Worm (Caenorhabditis elegans) whole organism, L1 larva: ENCODE data around the gene C44B7.5.

ENCODE experiments used
- blmp-1 ChIP-seq: fragments of 150-350 bp; optimal IDR thresholded peaks from 2 replicates; lab custom pipeline; 2014; ENCODE audit warnings: missing biosample characterization, missing genetic modification characterization
- ceh-82 ChIP-seq, 3 experiments: fragments of 150-350 bp in 1 of 3; sonication (generic microtip) in 2 of 3; optimal IDR thresholded peaks; 2 replicates each; lab custom pipeline; 2014 to 2017; ENCODE audit warnings: missing biosample characterization in 3 of 3, missing genetic modification characterization in 3 of 3
- ceh-90 ChIP-seq: sonication (generic microtip); optimal IDR thresholded peaks from 2 replicates; lab custom pipeline; 2016; ENCODE audit warnings: missing genetic modification characterization, missing compliant biosample characterization
- dsc-1 ChIP-seq: sonication (generic microtip); optimal IDR thresholded peaks from 2 replicates; lab custom pipeline; 2016; ENCODE audit warnings: mild to moderate bottlenecking, missing genetic modification characterization, missing compliant biosample characterization
- efl-1 ChIP-seq, 4 experiments: fragments of 150-350 bp; optimal IDR thresholded peaks in 3 of 4; peaks in 1 of 4; 1 replicate in 1 of 4; 2 replicates in 3 of 4; lab custom pipeline; 2014; ENCODE audit warnings: missing biosample characterization in 2 of 4, missing genetic modification characterization in 2 of 4, missing genetic modification reagents in 2 of 4
- efl-3 ChIP-seq: fragments of 200-800 bp; sonication (Bioruptor generic); optimal IDR thresholded peaks from 2 replicates; lab custom pipeline; 2018; ENCODE audit warnings: mild to moderate bottlenecking, missing genetic modification characterization, missing compliant biosample characterization
- egl-13 ChIP-seq: sonication (generic microtip); optimal IDR thresholded peaks from 2 replicates; lab custom pipeline; 2016; ENCODE audit warnings: missing genotype, missing genetic modification reagents, missing genetic modification characterization, missing compliant biosample characterization
- egl-27 ChIP-seq, 2 experiments: fragments of 150-350 bp in 1 of 2; sonication (generic microtip); optimal IDR thresholded peaks; 3 replicates each; lab custom pipeline; 2017 to 2018; ENCODE audit warnings: missing biosample characterization in 2 of 2, missing genetic modification characterization in 2 of 2, missing genetic modification reagents in 2 of 2
- elt-2 ChIP-seq: sonication (generic microtip); optimal IDR thresholded peaks from 2 replicates; lab custom pipeline; 2016; ENCODE audit warnings: missing genetic modification characterization, mild to moderate bottlenecking, inconsistent platforms, missing compliant biosample characterization, missing genetic modification reagents
- elt-3 ChIP-seq, 6 experiments: fragments of 150-350 bp in 1 of 6; sonication (generic microtip); optimal IDR thresholded peaks; 2 replicates each; lab custom pipeline; 2017 to 2018; ENCODE audit warnings: missing biosample characterization in 6 of 6, missing genetic modification characterization in 6 of 6, inconsistent platforms in 1 of 6
- fkh-10 ChIP-seq: sonication (generic microtip); optimal IDR thresholded peaks from 2 replicates; lab custom pipeline; 2017; ENCODE audit warnings: missing biosample characterization, missing genetic modification reagents, missing genetic modification characterization
- fkh-4 ChIP-seq: sonication (generic microtip); optimal IDR thresholded peaks from 2 replicates; lab custom pipeline; 2016; ENCODE audit warnings: missing compliant biosample characterization, missing genetic modification characterization, borderline replicate concordance
- fkh-8 ChIP-seq: sonication (generic microtip); optimal IDR thresholded peaks from 2 replicates; lab custom pipeline; 2016; ENCODE audit warnings: mild to moderate bottlenecking, missing genetic modification characterization, missing compliant biosample characterization
- fos-1 ChIP-seq: fragments of 150-350 bp; optimal IDR thresholded peaks from 2 replicates; lab custom pipeline; 2014; ENCODE audit warnings: missing biosample characterization, missing genetic modification characterization
- grh-1 ChIP-seq: fragments of 200-800 bp; sonication (Bioruptor generic); IDR thresholded peaks from 2 replicates; pipeline ENCODE4 v1.3.6; 2022; ENCODE audit warnings: missing genetic modification reagents, missing genetic modification characterization, missing compliant biosample characterization
- irx-1 ChIP-seq: sonication (generic microtip); optimal IDR thresholded peaks from 2 replicates; lab custom pipeline; 2016; ENCODE audit warnings: missing genetic modification characterization, missing compliant biosample characterization
- jun-1 ChIP-seq: fragments of 150-350 bp; optimal IDR thresholded peaks from 2 replicates; lab custom pipeline; 2014; ENCODE audit warnings: missing biosample characterization, missing genetic modification reagents, missing genetic modification characterization
- lin-14 ChIP-seq: fragments of 200-800 bp; sonication (Bioruptor generic); optimal IDR thresholded peaks from 2 replicates; lab custom pipeline; 2018; ENCODE audit warnings: mild to moderate bottlenecking, missing genetic modification characterization, moderate library complexity, missing compliant biosample characterization
- lsy-2 ChIP-seq, 2 experiments: fragments of 150-350 bp; optimal IDR thresholded peaks; 2 replicates each; lab custom pipeline; 2014; ENCODE audit warnings: missing biosample characterization in 2 of 2, missing genetic modification characterization in 2 of 2
- mab-9 ChIP-seq: fragments of 200-800 bp; sonication (Bioruptor generic); IDR thresholded peaks from 2 replicates; pipeline ENCODE4 v1.3.6; 2022; ENCODE audit warnings: missing genetic modification reagents, missing genetic modification characterization, missing compliant biosample characterization
- mdl-1 ChIP-seq, 2 experiments: fragments of 150-350 bp; optimal IDR thresholded peaks; 2 replicates each; lab custom pipeline; 2014 to 2017; ENCODE audit warnings: missing biosample characterization in 2 of 2, missing genetic modification characterization in 2 of 2, inconsistent platforms in 1 of 2
- mef-2 ChIP-seq: fragments of 150-350 bp; optimal IDR thresholded peaks from 2 replicates; lab custom pipeline; 2014; ENCODE audit warnings: missing biosample characterization, missing genetic modification characterization
- mep-1 ChIP-seq: fragments of 150-350 bp; optimal IDR thresholded peaks from 2 replicates; lab custom pipeline; 2014; ENCODE audit warnings: missing biosample characterization, missing genetic modification characterization
- nhr-19 ChIP-seq: fragments of 200-800 bp; sonication (Bioruptor generic); conservative IDR thresholded peaks from 2 replicates; pipeline ENCODE4 v1.3.6; 2022; ENCODE audit warnings: missing genetic modification characterization, missing compliant biosample characterization
- nhr-20 ChIP-seq: sonication (generic microtip); optimal IDR thresholded peaks from 2 replicates; lab custom pipeline; 2016; ENCODE audit warnings: mild to moderate bottlenecking, missing genetic modification characterization, missing compliant biosample characterization
- nhr-237 ChIP-seq: fragments of 150-350 bp; optimal IDR thresholded peaks from 2 replicates; lab custom pipeline; 2014; ENCODE audit warnings: missing biosample characterization, missing genetic modification characterization
- nhr-47 ChIP-seq: sonication (generic microtip); optimal IDR thresholded peaks from 2 replicates; lab custom pipeline; 2016; ENCODE audit warnings: mild to moderate bottlenecking, missing genetic modification characterization, moderate library complexity, missing compliant biosample characterization
- nhr-71 ChIP-seq: sonication (generic microtip); optimal IDR thresholded peaks from 2 replicates; lab custom pipeline; 2016; ENCODE audit warnings: mild to moderate bottlenecking, missing genetic modification characterization, moderate library complexity, missing compliant biosample characterization
- nhr-84 ChIP-seq: sonication (generic microtip); optimal IDR thresholded peaks from 2 replicates; lab custom pipeline; 2017; ENCODE audit warnings: missing biosample characterization, missing genetic modification characterization
- nhr-85 ChIP-seq: sonication (generic microtip); peaks from one replicate; lab custom pipeline; 2016; ENCODE audit warnings: missing genetic modification characterization, inconsistent platforms, missing compliant biosample characterization
- nhr-90 ChIP-seq: sonication (generic microtip); optimal IDR thresholded peaks from 2 replicates; lab custom pipeline; 2016; ENCODE audit warnings: mild to moderate bottlenecking, missing genetic modification characterization, missing compliant biosample characterization; ENCODE audit not compliant: poor library complexity
- rnt-1 ChIP-seq: sonication (generic microtip); optimal IDR thresholded peaks from 2 replicates; lab custom pipeline; 2016; ENCODE audit warnings: mild to moderate bottlenecking, missing genetic modification characterization, moderate library complexity, missing compliant biosample characterization
- skn-1 ChIP-seq: fragments of 150-350 bp; optimal IDR thresholded peaks from 2 replicates; lab custom pipeline; 2014; ENCODE audit warnings: missing biosample characterization, missing genetic modification characterization
- snpc-4 ChIP-seq: fragments of 150-350 bp; optimal IDR thresholded peaks from 2 replicates; lab custom pipeline; 2014; ENCODE audit warnings: missing biosample characterization, missing genetic modification characterization
- snu-23 ChIP-seq: sonication (generic microtip); optimal IDR thresholded peaks from 2 replicates; lab custom pipeline; 2016; ENCODE audit warnings: missing genetic modification characterization, missing compliant biosample characterization
- sup-37 ChIP-seq: fragments of 200-800 bp; sonication (Bioruptor generic); optimal IDR thresholded peaks from 2 replicates; lab custom pipeline; 2018; ENCODE audit warnings: mild to moderate bottlenecking, missing genetic modification characterization, missing compliant biosample characterization
- swsn-7 ChIP-seq: sonication (generic microtip); optimal IDR thresholded peaks from 2 replicates; lab custom pipeline; 2016; ENCODE audit warnings: missing genetic modification characterization, missing compliant biosample characterization
- tbx-2 ChIP-seq: sonication (generic microtip); optimal IDR thresholded peaks from 2 replicates; lab custom pipeline; 2016; ENCODE audit warnings: missing genetic modification characterization, missing compliant biosample characterization
- tlp-1 ChIP-seq: fragments of 150-350 bp; optimal IDR thresholded peaks from 2 replicates; lab custom pipeline; 2014; ENCODE audit warnings: missing biosample characterization, missing genetic modification characterization
- unc-130 ChIP-seq: fragments of 150-350 bp; optimal IDR thresholded peaks from 2 replicates; lab custom pipeline; 2017; ENCODE audit warnings: missing biosample characterization, missing genetic modification characterization, inconsistent platforms
- unc-62 ChIP-seq: fragments of 150-350 bp; optimal IDR thresholded peaks from 2 replicates; lab custom pipeline; 2014; ENCODE audit warnings: missing biosample characterization, missing genetic modification reagents, missing genetic modification characterization
- unc-98 ChIP-seq: fragments of 200-800 bp; sonication (Bioruptor generic); IDR thresholded peaks from 2 replicates; pipeline ENCODE4 v1.3.6; 2022; ENCODE audit warnings: missing genetic modification characterization, missing compliant biosample characterization
- xbp-1 ChIP-seq: sonication (generic microtip); optimal IDR thresholded peaks from 2 replicates; lab custom pipeline; 2016; ENCODE audit warnings: missing genetic modification characterization, missing compliant biosample characterization
- zag-1 ChIP-seq: fragments of 150-350 bp; optimal IDR thresholded peaks from 2 replicates; lab custom pipeline; 2014; ENCODE audit warnings: missing biosample characterization, missing genetic modification characterization
- ztf-11 ChIP-seq, 2 experiments: sonication (generic microtip); optimal IDR thresholded peaks; 2 replicates each; lab custom pipeline; 2016 to 2017; ENCODE audit warnings: missing genetic modification characterization in 2 of 2, missing biosample characterization in 1 of 2, missing compliant biosample characterization in 1 of 2

The C44B7.5 gene

ce11 chrII:6823912-6824311, 48.5 kb downstream of the C44B7.5 start:
- TF ChIP-seq elt-3 (tag; optimal IDR thresholded peaks at IDR 0.05; lab: Kevin White, UChicago) (peak in 2 of 6 experiments; percentile 6 to 24), ceh-82 (tag; optimal IDR thresholded peaks at IDR 0.05; lab: Kevin White, UChicago) (peak in 1 of 3 experiments; percentile 25), swsn-7 (tag; lab: Kevin White, UChicago) (peak; percentile 9), skn-1 (tag; lab: Kevin White, UChicago) (no peak), mep-1 (tag; lab: Kevin White, UChicago) (peak; percentile 36), snpc-4 (tag; lab: Kevin White, UChicago) (no peak), lin-14 (peak; percentile 91), nhr-90 (tag; lab: Kevin White, UChicago) (no peak), blmp-1 (tag; lab: Kevin White, UChicago) (peak; percentile 95), nhr-71 (peak; percentile 50), zag-1 (tag; lab: Kevin White, UChicago) (no peak), sup-37 (GFP tag; lab: Kevin White, UChicago) (no peak), tlp-1 (tag; lab: Kevin White, UChicago) (no peak), efl-3 (no peak), unc-98 (no peak), efl-1 (optimal IDR thresholded peaks at IDR 0.05; lab: Kevin White, UChicago) (no peak), efl-1 (GFP tag; optimal IDR thresholded peaks at IDR 0.05 in 1 of 2; lab: Kevin White, UChicago) (no peak), elt-2 (tag; lab: Kevin White, UChicago) (no peak), mdl-1 (tag; optimal IDR thresholded peaks at IDR 0.05; lab: Kevin White, UChicago) (peak in 1 of 2 experiments; percentile 29), egl-13 (tag; lab: Kevin White, UChicago) (peak; percentile 41), grh-1 (no peak), nhr-85 (tag; lab: Kevin White, UChicago) (peak; percentile 80), nhr-47 (tag; lab: Kevin White, UChicago) (peak; percentile 6), xbp-1 (tag; lab: Kevin White, UChicago) (no peak), fkh-8 (tag; lab: Kevin White, UChicago) (peak; percentile 1), nhr-20 (peak; percentile 64), mef-2 (no peak), lsy-2 (tag; optimal IDR thresholded peaks at IDR 0.05; lab: Kevin White, UChicago) (peak; percentile 19 to 26), fkh-10 (GFP tag; lab: Kevin White, UChicago) (peak; percentile 69), snu-23 (GFP tag; lab: Kevin White, UChicago) (peak; percentile 56)

ce11 chrII:6823233-6823632, 49.2 kb downstream of the C44B7.5 start:
- TF ChIP-seq unc-62 (GFP tag; lab: Kevin White, UChicago) (no peak), mep-1 (tag; lab: Kevin White, UChicago) (peak; percentile 40), ztf-11 (tag; optimal IDR thresholded peaks at IDR 0.05; lab: Kevin White, UChicago) (peak in 1 of 2 experiments; percentile 13), nhr-237 (tag; lab: Kevin White, UChicago) (no peak), tbx-2 (tag; lab: Kevin White, UChicago) (peak; percentile 64), lsy-2 (tag; optimal IDR thresholded peaks at IDR 0.05; lab: Kevin White, UChicago) (peak; percentile 19 to 45), fkh-4 (peak; percentile 23), irx-1 (tag; lab: Kevin White, UChicago) (peak; percentile 35), xbp-1 (tag; lab: Kevin White, UChicago) (no peak), egl-27 (tag; optimal IDR thresholded peaks at IDR 0.05; lab: Kevin White, UChicago) (peak in 1 of 2 experiments; percentile 60), ceh-90 (tag; lab: Kevin White, UChicago) (no peak), nhr-85 (tag; lab: Kevin White, UChicago) (peak; percentile 87), swsn-7 (tag; lab: Kevin White, UChicago) (peak; percentile 22), lin-14 (peak; percentile 89), jun-1 (tag; lab: Kevin White, UChicago) (peak; percentile 1), rnt-1 (tag; lab: Kevin White, UChicago) (peak; percentile 71), unc-130 (tag; lab: Kevin White, UChicago) (peak; percentile 43), nhr-19 (GFP tag; lab: Robert Waterston, UW) (peak; percentile 39; the same call in 1 of the 2 replicates), blmp-1 (tag; lab: Kevin White, UChicago) (peak; percentile 29), nhr-71 (peak; percentile 58), snu-23 (GFP tag; lab: Kevin White, UChicago) (peak; percentile 47), mab-9 (GFP tag; lab: Robert Waterston, UW) (0 out of 2 replicates have a peak, but pooled peaks have one; percentile 19), fos-1 (tag; lab: Kevin White, UChicago) (no peak), nhr-84 (tag; lab: Kevin White, UChicago) (no peak), nhr-20 (peak; percentile 23), dsc-1 (tag; lab: Kevin White, UChicago) (peak; percentile 92)
